Fruit fly (Drosophila melanogaster): ENCODE measurements around the gene CG12692.

DNA sequence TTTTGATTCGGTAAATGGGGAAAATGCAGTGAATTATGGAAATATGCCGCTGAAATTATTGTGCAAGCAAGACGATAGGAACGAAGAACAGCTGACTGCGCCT, 19.8 kb upstream of the CG12692 start, which contains the start of gene mRpL33:
- TF ChIP-seq ttk (optimal IDR thresholded peaks at IDR 0.05) (no peak), Myc (optimal IDR thresholded peaks at IDR 0.05) (no peak), insv (optimal IDR thresholded peaks at IDR 0.05) (no peak), psq (optimal IDR thresholded peaks at IDR 0.05) (no peak), h (optimal IDR thresholded peaks at IDR 0.05) (no peak)

All from Kc167 (cell line).